Worm (Caenorhabditis elegans): ENCODE results near the gene ZK829.1.

Gene ZK829.1

DNA sequence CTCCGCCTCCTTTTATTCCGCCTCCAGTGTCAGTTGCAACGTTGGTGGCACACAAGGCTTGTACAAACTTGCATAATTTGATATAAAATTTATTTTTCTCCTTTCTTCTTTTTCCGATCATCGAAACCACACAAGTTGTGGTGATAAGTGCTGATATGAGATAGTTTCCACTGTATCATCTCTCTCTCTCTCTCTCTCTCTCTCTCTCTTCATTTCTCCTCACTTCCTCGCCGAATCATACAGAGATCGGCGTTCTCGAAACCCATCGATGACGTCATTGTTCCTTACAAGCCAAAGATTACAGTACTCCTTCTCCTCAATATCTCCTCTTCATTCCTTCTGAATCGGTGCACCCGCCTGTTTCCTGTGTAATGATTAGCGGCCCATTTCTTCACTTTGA is 42.9 kb downstream of the ZK829.1 start, which contains the start of gene nhr-43:
TSS of gene nhr-43 (plus strand) at position 233 of the 400 bp plus-strand sequence.
- TF ChIP-seq scrt-1 (GFP tag; IDR thresholded peaks at IDR 0.05), result no peak
- no peak for TF ChIP-seq ama-1 (optimal IDR thresholded peaks at IDR 0.05)
- no peak for TF ChIP-seq ceh-36 (tag; optimal IDR thresholded peaks at IDR 0.05)
- no peak for TF ChIP-seq B0310.2 (tag; optimal IDR thresholded peaks at IDR 0.05)
- TF ChIP-seq hnd-1 (tag; optimal IDR thresholded peaks at IDR 0.05), result no peak
- no peak for TF ChIP-seq tbx-11 (GFP tag; IDR thresholded peaks at IDR 0.05)
- TF ChIP-seq aly-1 (tag; optimal IDR thresholded peaks at IDR 0.05), result no peak
- TF ChIP-seq sea-1 (GFP tag; conservative IDR thresholded peaks at IDR 0.05), result no peak
- no peak for TF ChIP-seq tra-4 (tag; optimal IDR thresholded peaks at IDR 0.05)

- TF ChIP-seq tbx-11 (GFP tag; IDR thresholded peaks at IDR 0.05) (no peak), aly-1 (tag; optimal IDR thresholded peaks at IDR 0.05) (no peak), tra-4 (tag; optimal IDR thresholded peaks at IDR 0.05) (no peak), pes-1 (GFP tag; IDR thresholded peaks at IDR 0.05) (no peak), F13C5.2 (tag; optimal IDR thresholded peaks at IDR 0.05) (no peak), scrt-1 (GFP tag; IDR thresholded peaks at IDR 0.05) (no peak), ets-7 (tag; optimal IDR thresholded peaks at IDR 0.05) (no peak), flt-1 (GFP tag; IDR thresholded peaks at IDR 0.05) (no peak), hnd-1 (tag; optimal IDR thresholded peaks at IDR 0.05) (no peak), B0310.2 (tag; optimal IDR thresholded peaks at IDR 0.05) (no peak), sea-1 (GFP tag; conservative IDR thresholded peaks at IDR 0.05) (no peak), ama-1 (optimal IDR thresholded peaks at IDR 0.05) (no peak), ceh-36 (tag; optimal IDR thresholded peaks at IDR 0.05) (no peak)
Measured at ce11 chrIV:11897710-11898109, 44.5 kb downstream of the ZK829.1 start.

ce11 chrIV:11893336-11893735 is 48.9 kb downstream of the ZK829.1 start:
- TF ChIP-seq pes-1 (GFP tag; IDR thresholded peaks at IDR 0.05), result no peak
- no peak for TF ChIP-seq scrt-1 (GFP tag; IDR thresholded peaks at IDR 0.05)
- no peak for TF ChIP-seq hmbx-1 (tag; optimal IDR thresholded peaks at IDR 0.05)
- no peak for TF ChIP-seq B0310.2 (tag; optimal IDR thresholded peaks at IDR 0.05)

ce11 chrIV:11892545-11892944 is 49.7 kb downstream of the ZK829.1 start:
- no peak for TF ChIP-seq ceh-13 (GFP tag; optimal IDR thresholded peaks at IDR 0.05)
- TF ChIP-seq ama-1 (optimal IDR thresholded peaks at IDR 0.05), result no peak
- no peak for TF ChIP-seq flt-1 (GFP tag; IDR thresholded peaks at IDR 0.05)
- no peak for TF ChIP-seq B0310.2 (tag; optimal IDR thresholded peaks at IDR 0.05)
- no peak for TF ChIP-seq scrt-1 (GFP tag; IDR thresholded peaks at IDR 0.05)
- TF ChIP-seq tbx-11 (GFP tag; IDR thresholded peaks at IDR 0.05), result no peak
- TF ChIP-seq tra-4 (tag; optimal IDR thresholded peaks at IDR 0.05), result no peak
- TF ChIP-seq hnd-1 (tag; optimal IDR thresholded peaks at IDR 0.05), result no peak
- no peak for TF ChIP-seq ceh-36 (tag; optimal IDR thresholded peaks at IDR 0.05)
- TF ChIP-seq hmg-4 (GFP tag; optimal IDR thresholded peaks at IDR 0.05), result no peak
- TF ChIP-seq sea-1 (GFP tag; conservative IDR thresholded peaks at IDR 0.05), result no peak
